Worm (Caenorhabditis elegans) whole organism, L1 larva: ENCODE results near the gene F35D2.3.
A peak's percentile ranks its signal among the peaks of the same experiment; 100 is the strongest.

Experiments used
- C04F5.9 ChIP-seq: sonication (generic microtip); optimal IDR thresholded peaks from 2 replicates; lab custom pipeline; 2016; ENCODE audit warnings: missing genetic modification characterization, missing compliant biosample characterization
- F16B12.6 ChIP-seq: fragments of 150-350 bp; optimal IDR thresholded peaks from 2 replicates; lab custom pipeline; 2014; ENCODE audit warnings: missing biosample characterization, missing genetic modification characterization
- alr-1 ChIP-seq: fragments of 200-800 bp; sonication (Bioruptor generic); optimal IDR thresholded peaks from 2 replicates; lab custom pipeline; 2018; ENCODE audit warnings: borderline replicate concordance, mild to moderate bottlenecking, missing genetic modification characterization, missing compliant biosample characterization
- blmp-1 ChIP-seq: fragments of 150-350 bp; optimal IDR thresholded peaks from 2 replicates; lab custom pipeline; 2014; ENCODE audit warnings: missing biosample characterization, missing genetic modification characterization
- ceh-63 ChIP-seq: fragments of 200-800 bp; sonication (Bioruptor generic); optimal IDR thresholded peaks from 2 replicates; lab custom pipeline; 2018; ENCODE audit warnings: mild to moderate bottlenecking, missing genetic modification characterization, missing compliant biosample characterization
- ceh-8 ChIP-seq: fragments of 200-800 bp; sonication (Bioruptor generic); optimal IDR thresholded peaks from 2 replicates; lab custom pipeline; 2018; ENCODE audit warnings: mild to moderate bottlenecking, missing genetic modification characterization, moderate library complexity, missing compliant biosample characterization
- ceh-90 ChIP-seq: sonication (generic microtip); optimal IDR thresholded peaks from 2 replicates; lab custom pipeline; 2016; ENCODE audit warnings: missing genetic modification characterization, missing compliant biosample characterization
- ces-1 ChIP-seq: fragments of 150-350 bp; optimal IDR thresholded peaks from 2 replicates; lab custom pipeline; 2014; ENCODE audit warnings: missing biosample characterization, missing genetic modification reagents, missing genetic modification characterization
- dpl-1 ChIP-seq, 3 experiments: fragments of 150-350 bp in 2 of 3; sonication (generic microtip) in 1 of 3; optimal IDR thresholded peaks; 2 replicates each; lab custom pipeline; 2014 to 2017; ENCODE audit warnings: missing biosample characterization in 3 of 3, missing genetic modification characterization in 3 of 3, missing genetic modification reagents in 3 of 3
- dsc-1 ChIP-seq: sonication (generic microtip); optimal IDR thresholded peaks from 2 replicates; lab custom pipeline; 2016; ENCODE audit warnings: mild to moderate bottlenecking, missing genetic modification characterization, missing compliant biosample characterization
- egl-13 ChIP-seq: sonication (generic microtip); optimal IDR thresholded peaks from 2 replicates; lab custom pipeline; 2016; ENCODE audit warnings: missing genotype, missing genetic modification reagents, missing genetic modification characterization, missing compliant biosample characterization
- egl-27 ChIP-seq, 2 experiments: fragments of 150-350 bp in 1 of 2; sonication (generic microtip); optimal IDR thresholded peaks; 3 replicates each; lab custom pipeline; 2017 to 2018; ENCODE audit warnings: missing biosample characterization in 2 of 2, missing genetic modification characterization in 2 of 2, missing genetic modification reagents in 2 of 2
- fkh-8 ChIP-seq: sonication (generic microtip); optimal IDR thresholded peaks from 2 replicates; lab custom pipeline; 2016; ENCODE audit warnings: mild to moderate bottlenecking, missing genetic modification characterization, missing compliant biosample characterization
- hlh-4 ChIP-seq: sonication (generic microtip); optimal IDR thresholded peaks from 2 replicates; lab custom pipeline; 2016; ENCODE audit warnings: mild to moderate bottlenecking, missing genetic modification characterization, missing compliant biosample characterization
- irx-1 ChIP-seq: sonication (generic microtip); optimal IDR thresholded peaks from 2 replicates; lab custom pipeline; 2016; ENCODE audit warnings: missing genetic modification characterization, missing compliant biosample characterization
- lin-13 ChIP-seq: fragments of 150-350 bp; optimal IDR thresholded peaks from 2 replicates; lab custom pipeline; 2014; ENCODE audit warnings: missing biosample characterization, missing genetic modification reagents, missing genetic modification characterization
- lin-14 ChIP-seq: fragments of 200-800 bp; sonication (Bioruptor generic); optimal IDR thresholded peaks from 2 replicates; lab custom pipeline; 2018; ENCODE audit warnings: mild to moderate bottlenecking, missing genetic modification characterization, moderate library complexity, missing compliant biosample characterization
- lin-15B ChIP-seq: fragments of 150-350 bp; sonication (generic microtip); optimal IDR thresholded peaks from 3 replicates; lab custom pipeline; 2014; ENCODE audit warnings: missing biosample characterization, missing genetic modification characterization
- lsy-2 ChIP-seq, 2 experiments: fragments of 150-350 bp; optimal IDR thresholded peaks; 2 replicates each; lab custom pipeline; 2014; ENCODE audit warnings: missing biosample characterization in 2 of 2, missing genetic modification characterization in 2 of 2
- mdl-1 ChIP-seq, 2 experiments: fragments of 150-350 bp; optimal IDR thresholded peaks; 2 replicates each; lab custom pipeline; 2014 to 2017; ENCODE audit warnings: missing biosample characterization in 2 of 2, missing genetic modification characterization in 2 of 2, inconsistent platforms in 1 of 2
- nhr-12 ChIP-seq: sonication (generic microtip); optimal IDR thresholded peaks from 2 replicates; lab custom pipeline; 2017; ENCODE audit warnings: missing biosample characterization, missing genetic modification characterization
- nhr-20 ChIP-seq: sonication (generic microtip); optimal IDR thresholded peaks from 2 replicates; lab custom pipeline; 2016; ENCODE audit warnings: mild to moderate bottlenecking, missing genetic modification characterization, missing compliant biosample characterization
- nhr-76 ChIP-seq: sonication (generic microtip); optimal IDR thresholded peaks from 2 replicates; lab custom pipeline; 2017; ENCODE audit warnings: missing biosample characterization, missing genetic modification characterization
- nhr-77 ChIP-seq: fragments of 150-350 bp; optimal IDR thresholded peaks from 2 replicates; lab custom pipeline; 2014; ENCODE audit warnings: missing biosample characterization, missing genetic modification characterization
- nhr-84 ChIP-seq: sonication (generic microtip); optimal IDR thresholded peaks from 2 replicates; lab custom pipeline; 2017; ENCODE audit warnings: missing biosample characterization, missing genetic modification characterization
- nhr-85 ChIP-seq: sonication (generic microtip); peaks from one replicate; lab custom pipeline; 2016; ENCODE audit warnings: missing genetic modification characterization, inconsistent platforms, missing compliant biosample characterization
- pax-3 ChIP-seq: fragments of 200-800 bp; sonication (Bioruptor generic); optimal IDR thresholded peaks from 2 replicates; lab custom pipeline; 2018; ENCODE audit warnings: mild to moderate bottlenecking, missing genetic modification characterization, moderate library complexity, missing compliant biosample characterization
- pqm-1 ChIP-seq: sonication (generic microtip); optimal IDR thresholded peaks from 3 replicates; lab custom pipeline; 2017; ENCODE audit warnings: missing biosample characterization, missing genetic modification characterization
- tbx-2 ChIP-seq: sonication (generic microtip); optimal IDR thresholded peaks from 2 replicates; lab custom pipeline; 2016; ENCODE audit warnings: missing genetic modification characterization, missing compliant biosample characterization
- unc-98 ChIP-seq: fragments of 200-800 bp; sonication (Bioruptor generic); IDR thresholded peaks from 2 replicates; pipeline ENCODE4 v1.3.6; 2022; ENCODE audit warnings: missing genetic modification characterization, missing compliant biosample characterization
- zip-4 ChIP-seq: fragments of 200-800 bp; sonication (Bioruptor generic); optimal IDR thresholded peaks from 2 replicates; lab custom pipeline; 2018; ENCODE audit warnings: mild to moderate bottlenecking, missing genetic modification characterization, moderate library complexity, missing compliant biosample characterization
- ztf-4 ChIP-seq: fragments of 150-350 bp; optimal IDR thresholded peaks from 2 replicates; lab custom pipeline; 2014; ENCODE audit warnings: missing biosample characterization, missing genetic modification characterization

F35D2.3 gene

DNA sequence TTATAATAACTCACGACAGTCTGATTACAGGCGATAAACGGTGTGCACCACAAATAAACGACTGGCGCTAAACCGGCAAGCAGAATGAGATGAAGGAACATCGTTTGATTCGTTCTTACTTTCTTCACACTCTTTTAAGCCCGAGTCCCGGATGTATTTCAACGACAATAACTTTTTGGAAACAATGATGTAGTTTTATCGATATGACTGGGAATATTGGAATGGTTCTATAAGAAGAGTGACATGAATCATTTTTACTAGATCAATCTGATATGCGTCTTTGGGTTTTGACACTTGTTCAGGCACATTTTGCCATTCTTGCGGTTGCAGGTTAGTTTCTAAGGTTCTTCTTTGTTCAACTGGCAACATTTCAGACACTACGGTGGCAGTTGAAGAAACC is 8.9 kb upstream of the F35D2.3 start, which contains the start of the genes ZK1290.11 and ZK1290.1 (continued):
- no peak for TF ChIP-seq tbx-2 (tag; lab: Kevin White, UChicago)
- TF ChIP-seq, all 84 proteins: peak for 0

DNA sequence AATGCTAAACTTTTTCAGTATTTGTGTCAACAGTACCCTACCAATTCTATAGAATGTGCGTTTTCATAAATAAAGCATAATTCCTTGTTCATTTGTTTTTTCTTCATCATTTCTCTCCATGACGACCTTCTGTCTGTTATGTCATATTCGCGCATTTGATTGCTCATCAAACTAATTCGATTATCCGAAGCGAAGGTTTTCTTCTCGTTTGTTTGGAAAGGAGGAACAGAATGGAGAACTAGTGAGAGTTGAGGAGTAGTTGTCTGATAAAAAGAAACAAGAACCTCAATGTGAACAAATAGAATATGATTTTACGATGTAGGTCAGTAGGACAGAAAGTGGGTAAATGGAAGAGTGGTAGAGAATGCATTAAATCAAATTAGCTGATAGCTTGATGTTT is 7.8 kb upstream of the F35D2.3 start:
- peak; percentile 56 for TF ChIP-seq blmp-1
- TF ChIP-seq ces-1 (GFP tag; lab: Kevin White, UChicago), result no peak
- no peak for TF ChIP-seq pqm-1 (tag; lab: Kevin White, UChicago)
- no peak for TF ChIP-seq alr-1 (tag; lab: Kevin White, UChicago)

- TF ChIP-seq lin-15B (tag; lab: Kevin White, UChicago) (no peak), lin-14 (GFP tag; lab: Kevin White, UChicago) (peak; percentile 8)
- TF ChIP-seq, all 84 proteins: peak for 1
These were observed 415 bp downstream of the F35D2.3 start for ce11 chrII:7570820-7571219.

DNA sequence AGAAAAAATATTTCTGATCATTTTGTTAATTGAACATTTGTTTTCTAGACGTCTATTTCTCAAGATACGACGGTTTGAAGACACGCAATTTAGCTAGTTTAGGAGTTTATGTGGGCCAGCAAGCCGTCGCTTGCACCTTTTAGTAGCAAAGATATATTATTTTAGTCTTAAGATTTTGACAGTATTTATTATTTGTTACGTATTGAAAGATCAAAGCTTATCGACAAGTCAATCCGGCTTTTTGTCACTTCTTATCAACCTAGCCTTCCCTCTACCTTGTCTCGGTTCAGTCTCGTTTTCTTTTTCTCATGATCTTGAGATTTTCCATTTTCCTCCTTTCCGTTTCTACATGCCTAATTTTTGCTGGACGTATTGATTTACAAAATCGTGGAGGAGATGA is 3.7 kb downstream of the F35D2.3 start, which contains the start of gene F35D2.2:
TSS of gene F35D2.2 (plus strand) at position 301 of the 400 bp plus-strand sequence.
- TF ChIP-seq egl-13 (tag; lab: Kevin White, UChicago) (no peak), lin-15B (tag; lab: Kevin White, UChicago) (no peak), hlh-4 (tag; lab: Kevin White, UChicago) (no peak), nhr-84 (tag; lab: Kevin White, UChicago) (no peak), ces-1 (GFP tag; lab: Kevin White, UChicago) (no peak), nhr-77 (tag; lab: Kevin White, UChicago) (no peak), F16B12.6 (tag; lab: Kevin White, UChicago) (no peak), C04F5.9 (tag; lab: Kevin White, UChicago) (no peak), nhr-20 (tag; lab: Kevin White, UChicago) (no peak), mdl-1 (tag; optimal IDR thresholded peaks at IDR 0.05; lab: Kevin White, UChicago) (no peak), unc-98 (GFP tag; lab: Robert Waterston, UW) (no peak), dsc-1 (tag; lab: Kevin White, UChicago) (no peak), fkh-8 (tag; lab: Kevin White, UChicago) (no peak), nhr-76 (no peak), pax-3 (tag; lab: Kevin White, UChicago) (no peak), irx-1 (tag; lab: Kevin White, UChicago) (no peak), tbx-2 (tag; lab: Kevin White, UChicago) (no peak), lsy-2 (tag; optimal IDR thresholded peaks at IDR 0.05; lab: Kevin White, UChicago) (no peak), zip-4 (GFP tag; lab: Kevin White, UChicago) (no peak)

- TF ChIP-seq egl-27 (tag; optimal IDR thresholded peaks at IDR 0.05; lab: Kevin White, UChicago), result no peak
- no peak for TF ChIP-seq ceh-8 (GFP tag; lab: Kevin White, UChicago)
- no peak for TF ChIP-seq ces-1 (GFP tag; lab: Kevin White, UChicago)
- TF ChIP-seq alr-1 (tag; lab: Kevin White, UChicago), result no peak
- no peak for TF ChIP-seq nhr-77 (tag; lab: Kevin White, UChicago)
- TF ChIP-seq ceh-63 (GFP tag; lab: Kevin White, UChicago), result no peak
- no peak for TF ChIP-seq ceh-90 (tag; lab: Kevin White, UChicago)
- TF ChIP-seq nhr-12, result no peak
- no peak for TF ChIP-seq lin-13 (GFP tag; lab: Kevin White, UChicago)
- no peak for TF ChIP-seq nhr-85
- no peak for TF ChIP-seq dpl-1 (GFP tag; optimal IDR thresholded peaks at IDR 0.05; lab: Kevin White, UChicago)
- TF ChIP-seq ztf-4 (tag; lab: Kevin White, UChicago), result no peak
- no peak for TF ChIP-seq F16B12.6 (tag; lab: Kevin White, UChicago)
These were observed 5.2 kb downstream of the F35D2.3 start, which contains the start of gene F35D2.1 for ce11 chrII:7575614-7576013. F35D2.1 (plus strand) TSS chrII:7575914.
